Fruit fly (Drosophila melanogaster): ENCODE results near the gene SNRPG.

Gene SNRPG

DNA sequence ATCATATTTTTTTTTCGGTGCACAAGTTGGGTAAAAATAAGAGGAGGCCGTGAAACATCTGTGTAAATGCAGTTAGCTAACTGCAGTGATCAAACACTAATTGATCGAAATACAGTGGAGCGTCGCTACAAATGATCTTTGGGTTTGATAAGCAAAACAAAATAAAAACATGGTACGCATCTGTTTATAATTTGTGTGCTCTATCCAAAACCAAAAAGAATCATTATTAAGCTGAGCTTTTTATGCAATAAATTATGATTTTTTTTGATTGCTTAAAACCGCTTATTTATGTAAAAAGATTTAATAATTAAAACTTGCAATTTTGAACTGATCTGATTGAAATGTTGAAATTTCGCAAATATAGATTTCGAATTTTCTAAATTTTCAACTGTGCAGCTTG lies 30.0 kb upstream of the SNRPG start:
- TF ChIP-seq pad (GFP tag; optimal IDR thresholded peaks at IDR 0.05) (no peak), kay (GFP tag; ENCODE audit: borderline replicate concordance) (peak; percentile 28)

DNA sequence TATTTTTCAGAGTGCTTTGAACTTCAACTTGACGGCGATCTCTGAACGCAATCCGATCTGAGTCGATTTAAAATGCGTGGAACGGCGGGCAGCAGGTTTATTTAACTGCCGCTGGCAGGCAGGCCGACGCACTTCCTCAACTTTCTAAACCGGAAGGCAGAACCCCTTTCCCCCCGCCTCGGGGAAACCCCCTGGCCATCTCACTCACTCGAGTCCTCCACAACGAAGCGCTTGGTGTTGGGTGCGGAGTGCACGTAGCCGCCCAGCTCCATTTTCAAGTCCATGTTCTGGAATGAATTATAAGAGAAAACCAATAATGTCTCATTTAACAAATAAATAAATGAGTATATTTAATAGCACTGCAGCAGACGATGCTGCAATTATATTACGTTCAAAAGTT lies 29.6 kb upstream of the SNRPG start:
- TF ChIP-seq CG7101 (tag; optimal IDR thresholded peaks at IDR 0.05) (no peak), kay (GFP tag; ENCODE audit: borderline replicate concordance) (no peak), CG14711 (tag; optimal IDR thresholded peaks at IDR 0.05) (no peak), CG11617 (GFP tag; optimal IDR thresholded peaks at IDR 0.05) (no peak), bab1 (GFP tag; optimal IDR thresholded peaks at IDR 0.05) (no peak), CG5204 (GFP tag; optimal IDR thresholded peaks at IDR 0.05) (no peak), Hr96 (GFP tag; optimal IDR thresholded peaks at IDR 0.05) (no peak), CG12768 (GFP tag; optimal IDR thresholded peaks at IDR 0.05) (no peak), Clk (GFP tag; optimal IDR thresholded peaks at IDR 0.05) (no peak), CG7045 (GFP tag; optimal IDR thresholded peaks at IDR 0.05) (no peak), Crg-1 (GFP tag; optimal IDR thresholded peaks at IDR 0.05) (no peak), ovo (GFP tag; optimal IDR thresholded peaks at IDR 0.05) (no peak), CG33017 (tag; optimal IDR thresholded peaks at IDR 0.05) (no peak), cic (GFP tag; optimal IDR thresholded peaks at IDR 0.05) (no peak)

DNA sequence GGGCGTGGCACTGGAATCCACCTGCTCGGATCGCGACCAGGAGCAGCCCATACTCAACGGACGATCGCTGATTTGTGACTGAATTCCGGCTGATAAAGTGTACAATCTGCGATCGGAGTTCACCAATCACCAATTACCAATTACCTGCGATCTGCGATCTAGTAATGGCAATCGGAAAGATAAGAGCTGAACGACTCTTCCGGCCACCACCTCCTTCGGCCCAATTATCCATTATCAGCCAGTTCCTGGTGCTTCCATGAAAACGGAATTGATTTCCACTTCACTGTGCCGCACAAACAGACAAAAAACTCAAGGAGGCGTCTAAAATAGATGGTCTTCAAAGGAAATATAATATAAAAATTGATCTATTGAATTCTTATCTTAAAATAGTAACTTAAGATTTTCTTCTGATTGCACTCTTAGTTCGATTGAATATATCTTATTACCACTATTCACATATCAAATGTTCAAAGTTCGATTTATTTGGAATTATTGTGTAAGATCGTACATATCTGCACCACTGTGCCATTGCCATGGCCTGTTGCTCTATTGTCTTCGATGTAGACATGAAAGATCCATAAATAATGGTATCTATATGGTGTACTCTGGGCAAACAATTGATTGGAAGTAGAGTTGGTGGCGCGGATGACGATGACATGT lies 24.3 kb upstream of the SNRPG start, which contains the start of gene CG15865:
CG15865 (minus strand) TSS at position 51 of the 660 bp plus-strand sequence.
- TF ChIP-seq CG33017 (tag; optimal IDR thresholded peaks at IDR 0.05) (no peak), ovo (GFP tag; optimal IDR thresholded peaks at IDR 0.05) (no peak), Hr96 (GFP tag; optimal IDR thresholded peaks at IDR 0.05) (peak; percentile 3)

DNA sequence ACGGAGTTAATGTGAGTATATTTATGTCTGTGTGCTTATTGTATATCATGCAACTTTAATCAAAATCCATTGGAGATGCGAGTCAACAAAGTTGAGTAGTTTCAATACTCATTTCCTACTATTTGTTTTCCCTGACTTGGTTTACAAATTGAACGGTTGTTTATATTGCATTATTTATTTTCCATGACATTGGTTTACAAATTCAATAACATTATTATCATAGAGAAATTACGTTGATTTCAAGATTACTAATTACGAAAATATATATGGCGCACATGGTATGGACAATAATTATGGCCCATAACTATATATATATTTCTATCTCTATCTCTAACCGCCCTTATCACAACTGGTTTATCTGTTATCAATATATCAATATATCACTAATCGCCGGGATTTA lies 20.4 kb upstream of the SNRPG start:
- TF ChIP-seq CG1620 (GFP tag; optimal IDR thresholded peaks at IDR 0.05) = no peak
- no peak for TF ChIP-seq Hr96 (GFP tag; optimal IDR thresholded peaks at IDR 0.05)
- no peak for TF ChIP-seq bab1 (GFP tag; optimal IDR thresholded peaks at IDR 0.05)
- TF ChIP-seq Clk (GFP tag; optimal IDR thresholded peaks at IDR 0.05) = no peak
- no peak for TF ChIP-seq ovo (GFP tag; optimal IDR thresholded peaks at IDR 0.05)
- no peak for TF ChIP-seq CG7101 (tag; optimal IDR thresholded peaks at IDR 0.05)
- no peak for TF ChIP-seq CG33017 (tag; optimal IDR thresholded peaks at IDR 0.05)
- no peak for TF ChIP-seq CG14711 (tag; optimal IDR thresholded peaks at IDR 0.05)
- TF ChIP-seq pad (GFP tag; optimal IDR thresholded peaks at IDR 0.05) = no peak
- TF ChIP-seq Crg-1 (GFP tag; optimal IDR thresholded peaks at IDR 0.05) = no peak
- TF ChIP-seq toe (GFP tag; optimal IDR thresholded peaks at IDR 0.05) = no peak
- no peak for TF ChIP-seq kay (GFP tag; ENCODE audit: borderline replicate concordance)
- TF ChIP-seq CG12768 (GFP tag; optimal IDR thresholded peaks at IDR 0.05) = no peak
- TF ChIP-seq CG7045 (GFP tag; optimal IDR thresholded peaks at IDR 0.05) = no peak
- TF ChIP-seq cic (GFP tag; optimal IDR thresholded peaks at IDR 0.05) = no peak
- no peak for TF ChIP-seq CG11617 (GFP tag; optimal IDR thresholded peaks at IDR 0.05)

DNA sequence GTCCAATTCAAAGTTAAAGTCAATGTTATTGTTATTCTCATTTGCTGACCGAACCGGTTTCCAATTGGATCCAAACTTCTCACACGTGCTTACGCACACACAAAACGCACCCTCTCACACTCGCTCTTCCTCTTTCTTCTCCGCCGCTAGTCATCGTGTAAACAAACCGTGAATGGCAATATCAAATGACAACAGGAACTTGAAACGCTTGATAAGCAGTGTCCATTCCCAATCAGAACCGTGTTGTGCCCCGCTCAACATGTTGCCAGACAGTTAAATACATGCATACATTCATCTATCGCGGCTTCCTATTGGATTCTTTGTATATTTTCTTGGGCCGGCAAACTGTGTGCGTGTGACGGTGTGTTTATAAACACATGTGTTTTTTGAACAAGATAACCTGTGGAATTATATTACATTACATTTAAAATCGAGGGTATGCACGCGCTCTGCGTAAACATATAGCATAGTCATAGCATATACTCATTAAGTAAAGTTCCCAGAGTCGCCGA lies 15.6 kb upstream of the SNRPG start:
- TF ChIP-seq toe (GFP tag; optimal IDR thresholded peaks at IDR 0.05) (no peak), CG33017 (tag; optimal IDR thresholded peaks at IDR 0.05) (no peak), pad (GFP tag; optimal IDR thresholded peaks at IDR 0.05) (peak; percentile 5), cnc (optimal IDR thresholded peaks at IDR 0.05) (peak; percentile 43 to 44), CG7045 (GFP tag; optimal IDR thresholded peaks at IDR 0.05) (no peak), bab1 (GFP tag; optimal IDR thresholded peaks at IDR 0.05) (peak; percentile 9), Mnt (GFP tag; optimal IDR thresholded peaks at IDR 0.05) (peak; percentile 96), ovo (GFP tag; optimal IDR thresholded peaks at IDR 0.05) (peak; percentile 73), tj (GFP tag; optimal IDR thresholded peaks at IDR 0.05) (peak; percentile 82), CG7101 (tag; optimal IDR thresholded peaks at IDR 0.05) (peak; percentile 4), CG1620 (GFP tag; optimal IDR thresholded peaks at IDR 0.05) (no peak), cic (GFP tag; optimal IDR thresholded peaks at IDR 0.05) (peak; percentile 98)

DNA sequence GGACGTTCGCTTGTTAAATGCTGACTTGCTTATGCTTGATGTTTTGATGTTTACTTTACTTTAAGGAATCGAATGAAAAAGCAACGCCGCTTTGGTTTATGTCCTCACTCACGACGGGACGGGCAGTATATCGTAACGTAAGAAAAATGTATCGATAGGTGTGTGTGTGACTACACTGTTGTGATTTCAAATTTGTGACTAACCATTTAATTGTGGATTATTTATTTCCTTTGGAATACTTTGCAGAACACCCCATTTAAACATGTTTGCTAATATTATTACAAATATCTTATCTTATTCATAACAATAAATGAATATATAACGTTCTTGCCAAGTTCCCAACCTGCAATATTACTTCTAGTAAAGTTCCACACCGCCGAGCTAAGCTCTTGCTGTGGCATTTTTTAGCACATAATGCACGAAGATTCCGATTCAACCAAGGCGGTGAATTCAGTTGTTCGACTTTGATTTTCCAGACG lies 14.8 kb upstream of the SNRPG start, which contains the start of the genes Nemp and r:
Nemp (minus strand) TSS at position 85 of the 479 bp plus-strand sequence.
r (plus strand) TSS at position 429 of the 479 bp plus-strand sequence.
- TF ChIP-seq CG7101 (tag; optimal IDR thresholded peaks at IDR 0.05) (no peak), tj (GFP tag; optimal IDR thresholded peaks at IDR 0.05) (peak; percentile 44)

DNA sequence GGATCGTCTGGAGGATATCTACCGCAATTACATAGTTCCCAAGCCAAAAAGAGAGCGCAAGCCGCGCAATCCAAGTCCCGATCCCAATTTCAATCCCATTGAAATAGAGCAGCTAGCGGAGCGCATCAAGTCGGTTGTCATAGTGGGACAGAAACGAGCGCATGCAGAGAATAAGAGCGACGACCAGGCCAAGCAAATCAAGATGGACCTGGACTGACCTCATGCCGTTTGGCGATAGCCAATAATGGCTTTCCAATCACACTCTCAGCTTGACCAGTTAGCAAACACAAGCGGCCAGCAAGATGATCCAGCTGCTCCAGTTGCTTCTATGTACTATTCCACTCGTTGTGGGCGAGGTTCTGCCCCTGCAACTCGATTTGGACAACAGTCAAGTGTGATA lies 11.4 kb upstream of the SNRPG start:
- no peak for TF ChIP-seq CG7101 (tag; optimal IDR thresholded peaks at IDR 0.05)
- TF ChIP-seq tj (GFP tag; optimal IDR thresholded peaks at IDR 0.05) = no peak
- no peak for TF ChIP-seq cic (GFP tag; optimal IDR thresholded peaks at IDR 0.05)
- no peak for TF ChIP-seq pad (GFP tag; optimal IDR thresholded peaks at IDR 0.05)
- no peak for TF ChIP-seq CG14711 (tag; optimal IDR thresholded peaks at IDR 0.05)
- TF ChIP-seq kay (GFP tag; ENCODE audit: borderline replicate concordance) = no peak
- TF ChIP-seq CG7045 (GFP tag; optimal IDR thresholded peaks at IDR 0.05) = no peak
- no peak for TF ChIP-seq CG33017 (tag; optimal IDR thresholded peaks at IDR 0.05)
- TF ChIP-seq toe (GFP tag; optimal IDR thresholded peaks at IDR 0.05) = no peak
- no peak for TF ChIP-seq Hr96 (GFP tag; optimal IDR thresholded peaks at IDR 0.05)
- no peak for TF ChIP-seq Mnt (GFP tag; optimal IDR thresholded peaks at IDR 0.05)
- no peak for TF ChIP-seq bab1 (GFP tag; optimal IDR thresholded peaks at IDR 0.05)
- TF ChIP-seq cnc (optimal IDR thresholded peaks at IDR 0.05) = no peak

All from whole organism, adult.